Worm (Caenorhabditis elegans) whole organism, L1 larva: ENCODE measurements around the gene C06A1.6.

Experiments used
- ceh-82 ChIP-seq, 3 experiments: fragments of 150-350 bp in 1 of 3; sonication (generic microtip) in 2 of 3; optimal IDR thresholded peaks; 2 replicates each; lab custom pipeline; 2014 to 2017; ENCODE audit warnings: missing biosample characterization in 3 of 3, missing genetic modification characterization in 3 of 3
- nhr-28 ChIP-seq: fragments of 150-350 bp; optimal IDR thresholded peaks from 2 replicates; lab custom pipeline; 2014; ENCODE audit warnings: missing biosample characterization, missing genetic modification characterization
- nhr-90 ChIP-seq: sonication (generic microtip); optimal IDR thresholded peaks from 2 replicates; lab custom pipeline; 2016; ENCODE audit warnings: mild to moderate bottlenecking, missing genetic modification characterization, missing compliant biosample characterization; ENCODE audit not compliant: poor library complexity
- swsn-7 ChIP-seq: sonication (generic microtip); optimal IDR thresholded peaks from 2 replicates; lab custom pipeline; 2016; ENCODE audit warnings: missing genetic modification characterization, missing compliant biosample characterization
- unc-62 ChIP-seq: fragments of 150-350 bp; optimal IDR thresholded peaks from 2 replicates; lab custom pipeline; 2014; ENCODE audit warnings: missing biosample characterization, missing genetic modification reagents, missing genetic modification characterization

DNA sequence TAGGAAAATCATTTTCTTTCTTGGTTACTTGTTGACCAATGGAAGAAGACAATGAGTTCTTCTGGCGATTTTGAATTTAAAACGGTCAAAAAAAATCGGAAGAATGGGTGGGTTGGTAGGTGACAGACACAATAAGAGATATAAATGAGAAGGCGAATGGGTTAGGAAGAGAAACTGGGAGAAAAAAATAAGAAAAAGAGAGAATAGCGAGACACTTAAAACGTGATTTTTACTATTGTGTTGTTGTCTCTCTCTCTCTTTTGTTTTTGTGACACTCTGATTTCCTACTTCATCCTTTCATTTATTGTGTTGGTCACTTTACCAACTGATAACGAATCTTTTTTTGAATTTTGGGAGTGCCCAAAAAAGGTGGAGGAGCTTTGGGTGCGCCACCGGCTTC is 48.1 kb downstream of the C06A1.6 start:
- TF ChIP-seq nhr-28 (tag; lab: Kevin White, UChicago), result no peak
- TF ChIP-seq unc-62 (GFP tag; lab: Kevin White, UChicago), result no peak
- no peak for TF ChIP-seq ceh-82 (tag; optimal IDR thresholded peaks at IDR 0.05; lab: Kevin White, UChicago)
- no peak for TF ChIP-seq swsn-7 (tag; lab: Kevin White, UChicago)
- TF ChIP-seq nhr-90 (tag; lab: Kevin White, UChicago), result no peak
